Worm (Caenorhabditis elegans) whole organism, L3 larva: ENCODE results near the gene npp-1.

Experiments used
- aly-2 ChIP-seq: fragments of 150-350 bp; optimal IDR thresholded peaks from 2 replicates; lab custom pipeline; 2014; ENCODE audit warnings: missing biosample characterization, missing genetic modification characterization
- egl-27 ChIP-seq: sonication (generic microtip); optimal IDR thresholded peaks from 4 replicates; lab custom pipeline; 2017; ENCODE audit warnings: missing biosample characterization, missing genetic modification reagents, missing genetic modification characterization
- elt-1 ChIP-seq: fragments of 150-350 bp; optimal IDR thresholded peaks from 2 replicates; lab custom pipeline; 2014; ENCODE audit warnings: missing biosample characterization, missing genetic modification characterization
- elt-3 ChIP-seq, 3 experiments: fragments of 150-350 bp in 1 of 3; sonication (generic microtip) in 2 of 3; optimal IDR thresholded peaks; 2 replicates in 2 of 3; 4 replicates in 1 of 3; lab custom pipeline; 2014 to 2017; ENCODE audit warnings: missing biosample characterization in 3 of 3, missing genetic modification characterization in 3 of 3
- lin-15B ChIP-seq: fragments of 150-350 bp; optimal IDR thresholded peaks from 2 replicates; lab custom pipeline; 2014; ENCODE audit warnings: missing biosample characterization, missing genetic modification characterization
- mdl-1 ChIP-seq: fragments of 150-350 bp; optimal IDR thresholded peaks from 2 replicates; lab custom pipeline; 2014; ENCODE audit warnings: missing biosample characterization, missing genetic modification characterization
- nhr-11 ChIP-seq: fragments of 150-350 bp; optimal IDR thresholded peaks from 2 replicates; lab custom pipeline; 2014; ENCODE audit warnings: missing biosample characterization, missing genetic modification characterization
- nhr-237 ChIP-seq: fragments of 150-350 bp; optimal IDR thresholded peaks from 2 replicates; lab custom pipeline; 2014; ENCODE audit warnings: missing biosample characterization, missing genetic modification characterization
- nhr-25 ChIP-seq: sonication (generic microtip); optimal IDR thresholded peaks from 2 replicates; lab custom pipeline; 2017; ENCODE audit warnings: missing biosample characterization, missing genetic modification characterization
- pqm-1 ChIP-seq: fragments of 150-350 bp; optimal IDR thresholded peaks from 2 replicates; lab custom pipeline; 2017; ENCODE audit warnings: missing biosample characterization, missing genetic modification characterization, inconsistent platforms
- skn-1 ChIP-seq: fragments of 150-350 bp; optimal IDR thresholded peaks from 2 replicates; lab custom pipeline; 2014; ENCODE audit warnings: missing biosample characterization, missing genetic modification characterization
- snpc-4 ChIP-seq: fragments of 150-350 bp; optimal IDR thresholded peaks from 2 replicates; lab custom pipeline; 2014; ENCODE audit warnings: missing biosample characterization, missing genetic modification characterization
- unc-62 ChIP-seq: fragments of 150-350 bp; sonication (generic microtip); optimal IDR thresholded peaks from 4 replicates; lab custom pipeline; 2014; ENCODE audit warnings: missing biosample characterization, missing genetic modification reagents, missing genetic modification characterization

DNA sequence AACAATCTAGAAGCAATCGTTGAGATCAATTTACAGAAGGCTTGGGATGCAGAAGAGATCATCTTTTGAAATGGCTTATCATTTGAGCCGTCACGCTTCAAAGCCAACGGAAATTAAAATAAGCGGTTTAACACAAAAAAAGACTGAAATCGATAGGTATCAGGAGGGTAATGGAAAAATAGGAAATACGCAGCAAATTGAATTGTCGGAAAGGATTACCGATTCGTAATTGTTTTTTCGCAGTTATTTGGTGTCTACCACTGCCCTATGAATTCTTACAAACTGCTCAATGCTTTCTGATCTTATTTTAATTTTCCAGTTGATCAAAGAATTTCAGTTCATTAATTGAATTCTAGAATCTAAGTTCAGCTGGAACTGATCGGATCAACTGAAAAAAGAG is 46.8 kb upstream of the npp-1 start:
- no peak for TF ChIP-seq lin-15B
- no peak for TF ChIP-seq skn-1
- TF ChIP-seq nhr-237: no peak
- TF ChIP-seq mdl-1 (tag; lab: Kevin White, UChicago): no peak
- TF ChIP-seq elt-1 (tag; lab: Kevin White, UChicago): no peak
- no peak for TF ChIP-seq snpc-4 (tag; lab: Kevin White, UChicago)
- TF ChIP-seq nhr-25: no peak
- no peak for TF ChIP-seq nhr-11
- TF ChIP-seq aly-2 (tag; lab: Kevin White, UChicago): no peak
- no peak for TF ChIP-seq unc-62 (GFP tag; lab: Kevin White, UChicago)
- no peak for TF ChIP-seq elt-3 (tag; optimal IDR thresholded peaks at IDR 0.05; lab: Kevin White, UChicago)
- TF ChIP-seq egl-27 (tag; lab: Kevin White, UChicago): no peak
- TF ChIP-seq pqm-1: no peak
